Worm (Caenorhabditis elegans) whole organism, L3 larva: ENCODE data around the gene rrp-1.

Experiments
- R02D3.7 ChIP-seq: fragments of 150-350 bp; optimal IDR thresholded peaks from 2 replicates; lab custom pipeline; 2014; ENCODE audit warnings: missing biosample characterization, missing genetic modification characterization
- elt-1 ChIP-seq: fragments of 150-350 bp; optimal IDR thresholded peaks from 2 replicates; lab custom pipeline; 2014; ENCODE audit warnings: missing biosample characterization, missing genetic modification characterization
- nhr-12 ChIP-seq: fragments of 150-350 bp; optimal IDR thresholded peaks from 2 replicates; lab custom pipeline; 2014; ENCODE audit warnings: missing biosample characterization, missing genetic modification characterization
- nhr-28 ChIP-seq: fragments of 150-350 bp; optimal IDR thresholded peaks from 2 replicates; lab custom pipeline; 2014; ENCODE audit warnings: missing biosample characterization, missing genetic modification characterization
- pqm-1 ChIP-seq: fragments of 150-350 bp; optimal IDR thresholded peaks from 2 replicates; lab custom pipeline; 2017; ENCODE audit warnings: missing biosample characterization, missing genetic modification characterization, inconsistent platforms
- snpc-4 ChIP-seq: fragments of 150-350 bp; optimal IDR thresholded peaks from 2 replicates; lab custom pipeline; 2014; ENCODE audit warnings: missing biosample characterization, missing genetic modification characterization

- no peak for TF ChIP-seq R02D3.7
- TF ChIP-seq nhr-12, result no peak
- TF ChIP-seq snpc-4 (tag; lab: Kevin White, UChicago), result no peak
- TF ChIP-seq nhr-28 (tag; lab: Kevin White, UChicago), result no peak
- TF ChIP-seq elt-1 (tag; lab: Kevin White, UChicago), result no peak
- no peak for TF ChIP-seq pqm-1 (tag; lab: Kevin White, UChicago)
These were observed 44.1 kb upstream of the rrp-1 start for ce11 chrIV:10026129-10026528.
